Fruit fly (Drosophila melanogaster) whole organism, embryonic: ENCODE results near the gene dsx-c73A.
A peak's percentile ranks its signal among the peaks of the same experiment; 100 is the strongest.

Experiments
- ATbp ChIP-seq: fragments of 200-800 bp; sonication (Bioruptor generic); optimal IDR thresholded peaks from 2 replicates; lab custom pipeline; 2017; ENCODE audit warnings: missing biosample characterization, mild to moderate bottlenecking, missing genetic modification characterization, missing genetic modification reagents
- Ada2b ChIP-seq: fragments of 200-800 bp; sonication (Bioruptor generic); IDR thresholded peaks from 2 replicates; pipeline ENCODE4 v1.3.6; 2022; ENCODE audit warnings: missing biosample characterization, missing genetic modification characterization
- Antp ChIP-seq: fragments of 200-800 bp; sonication (Bioruptor generic); optimal IDR thresholded peaks from 3 replicates; lab custom pipeline; 2016; ENCODE audit warnings: missing biosample characterization, missing genetic modification characterization
- BtbVII ChIP-seq: fragments of 200-800 bp; sonication (Bioruptor generic); optimal IDR thresholded peaks from 3 replicates; lab custom pipeline; 2017; ENCODE audit warnings: missing biosample characterization, mild to moderate bottlenecking, missing genetic modification characterization
- CG10321 ChIP-seq: fragments of 200-800 bp; sonication (Bioruptor generic); IDR thresholded peaks from 2 replicates; pipeline ENCODE4 v1.3.6; 2022; ENCODE audit warnings: missing biosample characterization, missing genetic modification characterization
- CG10565 ChIP-seq: fragments of 200-800 bp; sonication (Bioruptor generic); optimal IDR thresholded peaks from 3 replicates; lab custom pipeline; 2016; ENCODE audit warnings: missing biosample characterization, mild to moderate bottlenecking, missing genetic modification characterization
- CG1233 ChIP-seq: fragments of 200-800 bp; sonication (Bioruptor generic); optimal IDR thresholded peaks from 4 replicates; lab custom pipeline; 2018; ENCODE audit warnings: missing biosample characterization, mild to moderate bottlenecking, missing genetic modification characterization
- CG13775 ChIP-seq: fragments of 200-800 bp; sonication (Bioruptor generic); optimal IDR thresholded peaks from 3 replicates; lab custom pipeline; 2017; ENCODE audit warnings: missing biosample characterization, mild to moderate bottlenecking, missing genetic modification characterization
- CG14441 ChIP-seq: fragments of 200-800 bp; sonication (Bioruptor generic); IDR thresholded peaks from 2 replicates; pipeline ENCODE4 v1.3.6; 2022; ENCODE audit warnings: missing biosample characterization, missing genetic modification characterization
- CG15479 ChIP-seq: fragments of 200-800 bp; sonication (Bioruptor generic); optimal IDR thresholded peaks from 3 replicates; lab custom pipeline; 2019; ENCODE audit warnings: missing biosample characterization, mild to moderate bottlenecking, missing genetic modification characterization, moderate library complexity
- CG1602 ChIP-seq: fragments of 200-800 bp; sonication (Bioruptor generic); optimal IDR thresholded peaks from 3 replicates; lab custom pipeline; 2016; ENCODE audit warnings: missing biosample characterization, missing genetic modification characterization
- CG18599 ChIP-seq: fragments of 200-800 bp; sonication (Bioruptor generic); optimal IDR thresholded peaks from 3 replicates; lab custom pipeline; 2017; ENCODE audit warnings: missing biosample characterization, missing genetic modification characterization, mild to moderate bottlenecking, moderate library complexity, missing genetic modification reagents
- CG2678 ChIP-seq: fragments of 200-800 bp; sonication (Bioruptor generic); optimal IDR thresholded peaks from 3 replicates; lab custom pipeline; 2019; ENCODE audit warnings: missing biosample characterization, mild to moderate bottlenecking, missing genetic modification characterization, moderate library complexity
- CG3065 ChIP-seq: fragments of 200-800 bp; sonication (Bioruptor generic); optimal IDR thresholded peaks from 2 replicates; lab custom pipeline; 2016; ENCODE audit warnings: missing biosample characterization, missing genetic modification characterization
- CG32532 ChIP-seq: fragments of 200-800 bp; sonication (Bioruptor generic); IDR thresholded peaks from 2 replicates; pipeline ENCODE4 v1.3.6; 2022; ENCODE audit warnings: missing biosample characterization, missing genetic modification characterization
- CG4282 ChIP-seq: fragments of 200-800 bp; sonication (Bioruptor generic); optimal IDR thresholded peaks from 2 replicates; lab custom pipeline; 2016; ENCODE audit warnings: missing biosample characterization, missing genetic modification characterization
- CG4328 ChIP-seq: fragments of 200-800 bp; sonication (Bioruptor generic); optimal IDR thresholded peaks from 3 replicates; lab custom pipeline; 2017; ENCODE audit warnings: missing biosample characterization, missing genetic modification reagents, missing genetic modification characterization
- CG4360 ChIP-seq: fragments of 200-800 bp; sonication (Bioruptor generic); IDR thresholded peaks from 2 replicates; pipeline ENCODE4 v1.3.6; 2022; ENCODE audit warnings: missing biosample characterization, missing genetic modification characterization
- CG4404 ChIP-seq: fragments of 200-800 bp; sonication (Bioruptor generic); IDR thresholded peaks from 2 replicates; pipeline ENCODE4 v1.3.6; 2022; ENCODE audit warnings: missing biosample characterization, missing genetic modification characterization
- CG6854 ChIP-seq: fragments of 200-800 bp; sonication (Bioruptor generic); optimal IDR thresholded peaks from 3 replicates; lab custom pipeline; 2017; ENCODE audit warnings: missing biosample characterization, mild to moderate bottlenecking, missing genetic modification characterization
- CG7987 ChIP-seq: fragments of 200-800 bp; sonication (Bioruptor generic); optimal IDR thresholded peaks from 2 replicates; lab custom pipeline; 2018; ENCODE audit warnings: missing biosample characterization, mild to moderate bottlenecking, missing genetic modification characterization, moderate library complexity
- CG9727 ChIP-seq: fragments of 200-800 bp; sonication (Bioruptor generic); optimal IDR thresholded peaks from 3 replicates; lab custom pipeline; 2017; ENCODE audit warnings: missing biosample characterization, mild to moderate bottlenecking, missing genetic modification characterization
- CG9797 ChIP-seq: fragments of 200-800 bp; sonication (Bioruptor generic); optimal IDR thresholded peaks from 3 replicates; lab custom pipeline; 2018; ENCODE audit warnings: missing biosample characterization, mild to moderate bottlenecking, missing genetic modification characterization
- Gsc ChIP-seq: fragments of 200-800 bp; sonication (Bioruptor generic); IDR thresholded peaks from 2 replicates; pipeline ENCODE4 v1.3.6; 2022; ENCODE audit warnings: missing biosample characterization, missing genetic modification characterization
- HmgD ChIP-seq: fragments of 200-800 bp; sonication (Bioruptor generic); optimal IDR thresholded peaks from 3 replicates; lab custom pipeline; 2016; ENCODE audit warnings: missing biosample characterization, missing genetic modification characterization
- MESR4 ChIP-seq: fragments of 200-800 bp; sonication (Bioruptor generic); optimal IDR thresholded peaks from 2 replicates; lab custom pipeline; 2018; ENCODE audit warnings: missing biosample characterization, mild to moderate bottlenecking, missing genetic modification characterization, moderate library complexity
- Med ChIP-seq: fragments of 200-800 bp; sonication (Bioruptor generic); peaks from one replicate; lab custom pipeline; 2016; ENCODE audit warnings: missing biosample characterization, missing genetic modification characterization, mild to moderate bottlenecking, inconsistent platforms, moderate library complexity
- Ptx1 ChIP-seq: fragments of 200-800 bp; sonication (Bioruptor generic); IDR thresholded peaks from 2 replicates; pipeline ENCODE4 v1.3.6; 2022; ENCODE audit warnings: missing biosample characterization, missing genetic modification characterization
- Rx ChIP-seq: fragments of 200-800 bp; sonication (Bioruptor generic); IDR thresholded peaks from 2 replicates; pipeline ENCODE4 v1.3.6; 2022; ENCODE audit warnings: missing biosample characterization, missing genetic modification characterization
- dysf ChIP-seq: fragments of 200-800 bp; sonication (Bioruptor generic); IDR thresholded peaks from 3 replicates; pipeline ENCODE4 v1.3.6; 2022; ENCODE audit warnings: missing biosample characterization, missing genetic modification characterization
- eyg ChIP-seq: fragments of 200-800 bp; sonication (Bioruptor generic); optimal IDR thresholded peaks from 3 replicates; lab custom pipeline; 2016; ENCODE audit warnings: missing biosample characterization, missing genetic modification characterization
- fd96Cb ChIP-seq: fragments of 200-800 bp; sonication (Bioruptor generic); optimal IDR thresholded peaks from 2 replicates; lab custom pipeline; 2018; ENCODE audit warnings: missing biosample characterization, mild to moderate bottlenecking, missing genetic modification characterization, moderate library complexity
- gem ChIP-seq: fragments of 200-800 bp; sonication (Bioruptor generic); optimal IDR thresholded peaks from 2 replicates; lab custom pipeline; 2019; ENCODE audit warnings: missing biosample characterization, mild to moderate bottlenecking, missing genetic modification characterization, moderate library complexity
- gsb-n ChIP-seq: fragments of 200-800 bp; sonication (Bioruptor generic); optimal IDR thresholded peaks from 3 replicates; lab custom pipeline; 2018; ENCODE audit warnings: missing biosample characterization, mild to moderate bottlenecking, missing genetic modification characterization
- insv ChIP-seq, 2 experiments: fragments of 200-800 bp; sonication (Bioruptor generic); optimal IDR thresholded peaks; 3 replicates each; lab custom pipeline; 2016 to 2018; ENCODE audit warnings: missing biosample characterization in 2 of 2, missing genetic modification characterization in 2 of 2
- klu ChIP-seq: fragments of 200-800 bp; sonication (Bioruptor generic); IDR thresholded peaks from 2 replicates; pipeline ENCODE4 v1.3.6; 2022; ENCODE audit warnings: missing biosample characterization, missing genetic modification characterization
- sima ChIP-seq: fragments of 200-800 bp; sonication (Bioruptor generic); optimal IDR thresholded peaks from 2 replicates; lab custom pipeline; 2016; ENCODE audit warnings: missing biosample characterization, missing genetic modification characterization
- slp2 ChIP-seq: fragments of 200-800 bp; sonication (Bioruptor generic); optimal IDR thresholded peaks from 2 replicates; lab custom pipeline; 2016; ENCODE audit warnings: missing biosample characterization, missing genetic modification characterization
- tll ChIP-seq, 2 experiments: fragments of 200-800 bp in 1 of 2; fragments of >200 bp in 1 of 2; sonication (Bioruptor generic) in 1 of 2; optimal IDR thresholded peaks; 2 replicates each; lab custom pipeline; 2017 to 2019; ENCODE audit warnings: missing biosample characterization in 2 of 2, missing genetic modification characterization in 2 of 2, mild to moderate bottlenecking in 1 of 2, moderate library complexity in 1 of 2
- ttk ChIP-seq: fragments of 200-800 bp; sonication (Bioruptor generic); IDR thresholded peaks from 2 replicates; pipeline ENCODE4 v2.1.2; 2022; ENCODE audit warnings: missing biosample characterization, missing genetic modification characterization
- unc-4 ChIP-seq: fragments of 200-800 bp; sonication (Bioruptor generic); IDR thresholded peaks from 2 replicates; pipeline ENCODE4 v1.3.6; 2022; ENCODE audit warnings: missing biosample characterization, missing genetic modification characterization; ENCODE audit not compliant: partially characterized antibody
- unpg ChIP-seq: fragments of 200-800 bp; sonication (Bioruptor generic); optimal IDR thresholded peaks from 3 replicates; lab custom pipeline; 2018; ENCODE audit warnings: missing biosample characterization, mild to moderate bottlenecking, missing genetic modification characterization, moderate library complexity
- zen ChIP-seq: fragments of 200-800 bp; sonication (Bioruptor generic); optimal IDR thresholded peaks from 3 replicates; lab custom pipeline; 2018; ENCODE audit warnings: missing biosample characterization, mild to moderate bottlenecking, missing genetic modification characterization, moderate library complexity
- zfh1 ChIP-seq: fragments of 200-800 bp; sonication (Bioruptor generic); IDR thresholded peaks from 3 replicates; pipeline ENCODE4 v1.3.6; 2022; ENCODE audit warnings: missing biosample characterization, missing genetic modification characterization

The dsx-c73A gene

DNA sequence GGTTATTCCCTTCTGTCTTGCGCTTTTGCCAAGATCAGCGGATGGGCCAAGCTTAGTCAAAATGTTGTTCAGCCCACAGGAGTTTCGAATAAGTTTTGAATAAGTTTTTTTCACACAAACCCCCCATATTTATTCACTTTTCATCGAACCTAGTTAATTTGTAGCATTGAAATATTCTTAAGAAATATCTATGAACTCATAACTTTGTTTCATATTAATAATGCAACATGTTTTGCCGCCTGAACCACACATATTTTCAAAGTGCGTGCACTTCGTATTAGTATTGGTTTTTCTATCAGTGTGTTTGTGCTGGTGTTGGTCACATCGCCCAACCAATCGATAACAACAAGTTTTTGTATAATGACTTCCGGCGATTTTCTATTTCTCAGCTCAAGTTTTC is 34.7 kb upstream of the dsx-c73A start (continued):
- TF ChIP-seq CG4404 (no peak), zfh1 (peak; percentile 82), Ptx1 (GFP tag; lab: Robert Waterston, UW) (peak; percentile 70), slp2 (GFP tag; lab: Kevin White, UChicago) (no peak), ttk (GFP tag; lab: Robert Waterston, UW) (peak; percentile 45; the same call in 1 of the 2 replicates), BtbVII (GFP tag; lab: Kevin White, UChicago) (no peak), dysf (GFP tag; lab: Robert Waterston, UW) (peak; percentile 41; the same call in 1 of the 3 replicates), unc-4 (GFP tag; lab: Robert Waterston, UW) (no peak), CG6854 (GFP tag; lab: Kevin White, UChicago) (no peak), CG13775 (GFP tag; lab: Kevin White, UChicago) (no peak), CG14441 (GFP tag; lab: Robert Waterston, UW) (peak; percentile 73), Rx (peak; percentile 61; the same call in 1 of the 2 replicates), unpg (GFP tag; lab: Kevin White, UChicago) (peak; percentile 34), gem (tag; lab: Kevin White, UChicago) (peak; percentile 53), klu (GFP tag; lab: Robert Waterston, UW) (no peak), CG9727 (GFP tag; lab: Kevin White, UChicago) (peak; percentile 17), gsb-n (tag; lab: Kevin White, UChicago) (peak; percentile 17), Med (GFP tag; lab: Kevin White, UChicago) (peak; percentile 68)

DNA sequence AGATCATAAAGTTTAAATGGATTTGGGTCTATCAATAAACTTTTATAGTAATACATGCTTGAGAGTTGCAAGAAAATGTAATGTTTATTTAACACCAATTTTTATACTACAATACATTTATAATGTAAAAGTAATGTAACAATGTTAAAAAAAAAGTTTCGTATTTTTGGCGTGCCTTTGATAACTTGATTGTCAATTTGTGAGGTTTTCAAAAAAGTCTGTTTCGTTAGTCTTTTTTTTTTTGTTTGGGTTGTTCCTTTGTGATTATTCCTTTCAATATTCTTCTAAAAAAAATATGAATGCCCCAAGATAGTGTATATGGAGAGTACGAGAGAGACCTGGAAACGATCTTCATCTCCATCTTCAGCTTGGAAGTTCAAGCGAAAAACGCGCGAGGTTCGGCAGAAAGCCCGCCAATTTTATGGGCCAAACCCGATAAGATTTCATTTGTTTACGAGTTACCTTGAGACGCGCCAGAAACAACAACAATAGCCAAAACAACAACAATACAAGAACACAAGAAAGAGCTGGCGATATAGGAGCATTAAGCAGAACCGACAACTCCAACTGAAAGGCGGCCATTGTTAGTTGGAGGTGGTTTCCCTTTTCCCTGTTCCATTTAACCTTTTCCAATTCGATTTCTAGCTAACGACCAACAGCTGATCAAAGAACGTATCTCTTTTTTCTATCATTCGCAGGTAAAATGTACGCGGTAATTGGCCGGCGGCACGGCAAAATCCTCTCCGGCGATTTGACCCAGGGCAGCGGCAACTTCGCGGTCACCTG is 33.2 kb upstream of the dsx-c73A start:
- TF ChIP-seq insv (GFP tag; optimal IDR thresholded peaks at IDR 0.05; lab: Kevin White, UChicago), result peak; percentile 6 to 93
- TF ChIP-seq zen, result peak; percentile 64
- peak; percentile 8 for TF ChIP-seq CG15479 (GFP tag; lab: Kevin White, UChicago)
- no peak for TF ChIP-seq Antp (GFP tag; lab: Kevin White, UChicago)
- peak; percentile 81 for TF ChIP-seq CG4360 (GFP tag; lab: Robert Waterston, UW)
- TF ChIP-seq Rx, result no peak
- peak in 1 of 2 experiments; percentile 56 for TF ChIP-seq tll (GFP tag; optimal IDR thresholded peaks at IDR 0.05; lab: Kevin White, UChicago)
- TF ChIP-seq, all 482 proteins: peak for 5

- peak; percentile 78 for TF ChIP-seq CG4328 (GFP tag; lab: Kevin White, UChicago)
- no peak for TF ChIP-seq CG10321 (GFP tag; lab: Robert Waterston, UW)
- TF ChIP-seq gsb-n (tag; lab: Kevin White, UChicago), result peak; percentile 96
- TF ChIP-seq CG1233 (GFP tag; lab: Kevin White, UChicago), result peak; percentile 89
- no peak for TF ChIP-seq CG9797 (GFP tag; lab: Kevin White, UChicago)
- no peak for TF ChIP-seq CG4282 (GFP tag; lab: Kevin White, UChicago)
- TF ChIP-seq CG3065 (GFP tag; lab: Kevin White, UChicago), result peak; percentile 81
- no peak for TF ChIP-seq unc-4 (GFP tag; lab: Robert Waterston, UW)
- peak; percentile 91 for TF ChIP-seq CG1602 (GFP tag; lab: Kevin White, UChicago)
- peak; percentile 74 for TF ChIP-seq CG32532 (GFP tag; lab: Robert Waterston, UW)
- TF ChIP-seq CG9727 (GFP tag; lab: Kevin White, UChicago), result peak; percentile 97
- TF ChIP-seq ATbp (GFP tag; lab: Kevin White, UChicago), result peak; percentile 92
- TF ChIP-seq CG18599, result peak; percentile 87
- TF ChIP-seq Ada2b (GFP tag; lab: Robert Waterston, UW), result peak; percentile 21
- TF ChIP-seq CG7987 (GFP tag; lab: Kevin White, UChicago), result peak; percentile 33
- TF ChIP-seq fd96Cb (tag; lab: Kevin White, UChicago), result peak; percentile 92
- TF ChIP-seq CG10565 (GFP tag; lab: Kevin White, UChicago), result peak; percentile 43
- no peak for TF ChIP-seq eyg (GFP tag; lab: Kevin White, UChicago)
- no peak for TF ChIP-seq MESR4 (GFP tag; lab: Kevin White, UChicago)
- TF ChIP-seq sima (GFP tag; lab: Kevin White, UChicago), result no peak
- TF ChIP-seq Gsc, result peak; percentile 42; the same call in 1 of the 2 replicates
- no peak for TF ChIP-seq HmgD (GFP tag; lab: Kevin White, UChicago)
- peak; percentile 95 for TF ChIP-seq CG2678 (tag; lab: Kevin White, UChicago)
Observed at dm6 chr3L:16483524-16484370, 32.0 kb upstream of the dsx-c73A start, which contains the start of gene aos. aos (minus strand) TSS chr3L:16483650.
